Worm (Caenorhabditis elegans) whole organism, late embryonic: Measurements from ENCODE around the gene F22B3.7.

Source experiments
- ama-1 ChIP-seq: fragments of 150-350 bp; optimal IDR thresholded peaks from 2 replicates; lab custom pipeline; 2014
- ceh-18 ChIP-seq: sonication (generic microtip); optimal IDR thresholded peaks from 2 replicates; lab custom pipeline; 2016; ENCODE audit warnings: missing genetic modification characterization, missing compliant biosample characterization
- ceh-6 ChIP-seq: fragments of 200-800 bp; sonication (Bioruptor generic); optimal IDR thresholded peaks from 2 replicates; lab custom pipeline; 2018; ENCODE audit warnings: mild to moderate bottlenecking, missing genetic modification characterization, missing compliant biosample characterization
- che-1 ChIP-seq: sonication (generic microtip); optimal IDR thresholded peaks from 2 replicates; lab custom pipeline; 2016; ENCODE audit warnings: mild to moderate bottlenecking, missing genetic modification characterization, missing compliant biosample characterization
- fax-1 ChIP-seq: sonication (generic microtip); optimal IDR thresholded peaks from 2 replicates; lab custom pipeline; 2016; ENCODE audit warnings: missing genotype, missing genetic modification characterization, missing compliant biosample characterization
- fkh-10 ChIP-seq: fragments of 150-350 bp; optimal IDR thresholded peaks from 2 replicates; lab custom pipeline; 2014; ENCODE audit warnings: missing biosample characterization, missing genetic modification reagents, missing genetic modification characterization
- gmeb-2 ChIP-seq: sonication (generic microtip); optimal IDR thresholded peaks from 2 replicates; lab custom pipeline; 2016; ENCODE audit warnings: missing genetic modification characterization, inconsistent platforms, missing compliant biosample characterization
- pag-3 ChIP-seq: sonication (generic microtip); optimal IDR thresholded peaks from 2 replicates; lab custom pipeline; 2016; ENCODE audit warnings: missing compliant biosample characterization, missing genetic modification characterization, borderline replicate concordance
- pat-9 ChIP-seq: fragments of 200-800 bp; sonication (Bioruptor generic); optimal IDR thresholded peaks from 2 replicates; lab custom pipeline; 2018; ENCODE audit warnings: mild to moderate bottlenecking, missing genetic modification characterization, moderate library complexity, missing compliant biosample characterization
- pha-4 ChIP-seq: fragments of 150-350 bp; optimal IDR thresholded peaks from 2 replicates; lab custom pipeline; 2018; ENCODE audit warnings: missing biosample characterization, missing genetic modification reagents, missing genetic modification characterization
- tbx-7 ChIP-seq: sonication (generic microtip); optimal IDR thresholded peaks from 2 replicates; lab custom pipeline; 2016; ENCODE audit warnings: missing genotype, missing genetic modification characterization, missing compliant biosample characterization
- unc-42 ChIP-seq: sonication (generic microtip); optimal IDR thresholded peaks from 2 replicates; lab custom pipeline; 2016; ENCODE audit warnings: missing genotype, missing genetic modification characterization, missing compliant biosample characterization
- unc-55 ChIP-seq: sonication (generic microtip); optimal IDR thresholded peaks from 2 replicates; lab custom pipeline; 2017; ENCODE audit warnings: missing biosample characterization, missing genetic modification reagents, missing genetic modification characterization
- zip-5 ChIP-seq: sonication (generic microtip); optimal IDR thresholded peaks from 2 replicates; lab custom pipeline; 2016; ENCODE audit warnings: missing genetic modification characterization, missing compliant biosample characterization

ce11 chrIV:11371645-11372044 lies 50.0 kb downstream of the F22B3.7 start, which contains the start of gene sec-31:
- no peak for TF ChIP-seq gmeb-2 (tag; lab: Kevin White, UChicago)
- TF ChIP-seq pag-3 (tag; lab: Kevin White, UChicago): no peak
- no peak for TF ChIP-seq unc-55 (GFP tag; lab: Kevin White, UChicago)
- TF ChIP-seq ama-1 (lab: Kevin White, UChicago): no peak
- no peak for TF ChIP-seq fkh-10 (GFP tag; lab: Kevin White, UChicago)
- TF ChIP-seq che-1 (tag; lab: Kevin White, UChicago): no peak
- no peak for TF ChIP-seq ceh-6 (GFP tag; lab: Kevin White, UChicago)
- no peak for TF ChIP-seq fax-1 (tag; lab: Kevin White, UChicago)
- no peak for TF ChIP-seq zip-5
- TF ChIP-seq pha-4 (tag; lab: Kevin White, UChicago): no peak
- TF ChIP-seq ceh-18 (tag; lab: Kevin White, UChicago): no peak
- TF ChIP-seq tbx-7 (tag; lab: Kevin White, UChicago): no peak
- no peak for TF ChIP-seq pat-9
- no peak for TF ChIP-seq unc-42
